Fruit fly (Drosophila melanogaster): ENCODE measurements around the gene CG7878.
"Not testable (repeated sequence)": the region's sequence is repeated elsewhere in the genome, so short reads cannot be mapped to it uniquely, and the experiment has no call there.

CG7878 gene

dm6 chr3R:8122198-8122970 lies at the start of gene CG7878:
Gene CG7878 (plus strand): TSS chr3R:8122725.
- TF ChIP-seq CG11617 (GFP tag; optimal IDR thresholded peaks at IDR 0.05) = peak; percentile 66
- peak; percentile 91 for TF ChIP-seq tj (GFP tag; optimal IDR thresholded peaks at IDR 0.05)
- peak; percentile 72 for TF ChIP-seq CG12768 (GFP tag; optimal IDR thresholded peaks at IDR 0.05)
- TF ChIP-seq Crg-1 (GFP tag; optimal IDR thresholded peaks at IDR 0.05) = peak; percentile 77
- peak; percentile 80 for TF ChIP-seq CG1620 (GFP tag; optimal IDR thresholded peaks at IDR 0.05)
- peak; percentile 72 for TF ChIP-seq ovo (GFP tag; optimal IDR thresholded peaks at IDR 0.05)
- peak; percentile 37 for TF ChIP-seq CG14711 (tag; optimal IDR thresholded peaks at IDR 0.05)
- no peak for TF ChIP-seq cnc (optimal IDR thresholded peaks at IDR 0.05)
- TF ChIP-seq Hr96 (GFP tag; optimal IDR thresholded peaks at IDR 0.05) = no peak
- peak; percentile 29 for TF ChIP-seq CG33017 (tag; optimal IDR thresholded peaks at IDR 0.05)
- TF ChIP-seq Clk (GFP tag; optimal IDR thresholded peaks at IDR 0.05) = peak; percentile 61
- peak; percentile 95 for TF ChIP-seq kay (GFP tag; ENCODE audit: borderline replicate concordance)
- TF ChIP-seq toe (GFP tag; optimal IDR thresholded peaks at IDR 0.05) = peak; percentile 65
- peak; percentile 12 for TF ChIP-seq cic (GFP tag; optimal IDR thresholded peaks at IDR 0.05)
- peak; percentile 57 for TF ChIP-seq CG7101 (tag; optimal IDR thresholded peaks at IDR 0.05)
- no peak for TF ChIP-seq CG5204 (GFP tag; optimal IDR thresholded peaks at IDR 0.05)
- TF ChIP-seq pad (GFP tag; optimal IDR thresholded peaks at IDR 0.05) = peak; percentile 45
- peak; percentile 73 for TF ChIP-seq Mnt (GFP tag; optimal IDR thresholded peaks at IDR 0.05)
- peak; percentile 69 for TF ChIP-seq CG7045 (GFP tag; optimal IDR thresholded peaks at IDR 0.05)
- peak; percentile 64 for TF ChIP-seq bab1 (GFP tag; optimal IDR thresholded peaks at IDR 0.05)

dm6 chr3R:8086952-8087351 lies 35.6 kb upstream of the CG7878 start, which contains the start of gene CG7910:
Gene CG7910 (plus strand): TSS chr3R:8087252.
- TF ChIP-seq CG11617 (GFP tag; optimal IDR thresholded peaks at IDR 0.05) = no peak
- TF ChIP-seq CG12768 (GFP tag; optimal IDR thresholded peaks at IDR 0.05) = no peak
- no peak for TF ChIP-seq cic (GFP tag; optimal IDR thresholded peaks at IDR 0.05)
- no peak for TF ChIP-seq Crg-1 (GFP tag; optimal IDR thresholded peaks at IDR 0.05)
- TF ChIP-seq CG7101 (tag; optimal IDR thresholded peaks at IDR 0.05) = no peak
- no peak for TF ChIP-seq bab1 (GFP tag; optimal IDR thresholded peaks at IDR 0.05)
- no peak for TF ChIP-seq pad (GFP tag; optimal IDR thresholded peaks at IDR 0.05)
- TF ChIP-seq cnc (optimal IDR thresholded peaks at IDR 0.05) = no peak
- no peak for TF ChIP-seq Clk (GFP tag; optimal IDR thresholded peaks at IDR 0.05)
- TF ChIP-seq CG33017 (tag; optimal IDR thresholded peaks at IDR 0.05) = no peak
- no peak for TF ChIP-seq tj (GFP tag; optimal IDR thresholded peaks at IDR 0.05)
- no peak for TF ChIP-seq ovo (GFP tag; optimal IDR thresholded peaks at IDR 0.05)

dm6 chr3R:8093824-8094223 lies 28.7 kb upstream of the CG7878 start, which contains the start of gene CG7900:
Gene CG7900 (plus strand): TSS chr3R:8094124.
- TF ChIP-seq kay (GFP tag; ENCODE audit: borderline replicate concordance); toe (GFP tag; optimal IDR thresholded peaks at IDR 0.05); CG7101 (tag; optimal IDR thresholded peaks at IDR 0.05): not testable (repeated sequence)

- peak; percentile 27 for TF ChIP-seq Crg-1 (GFP tag; optimal IDR thresholded peaks at IDR 0.05)
- peak; percentile 66 for TF ChIP-seq CG33017 (tag; optimal IDR thresholded peaks at IDR 0.05)
- no peak for TF ChIP-seq Clk (GFP tag; optimal IDR thresholded peaks at IDR 0.05)
- peak; percentile 1 for TF ChIP-seq toe (GFP tag; optimal IDR thresholded peaks at IDR 0.05)
- no peak for TF ChIP-seq CG14711 (tag; optimal IDR thresholded peaks at IDR 0.05)
- TF ChIP-seq CG11617 (GFP tag; optimal IDR thresholded peaks at IDR 0.05) = peak; percentile 33
- TF ChIP-seq pad (GFP tag; optimal IDR thresholded peaks at IDR 0.05) = no peak
- peak; percentile 67 for TF ChIP-seq bab1 (GFP tag; optimal IDR thresholded peaks at IDR 0.05)
- peak; percentile 20 for TF ChIP-seq CG5204 (GFP tag; optimal IDR thresholded peaks at IDR 0.05)
- TF ChIP-seq Hr96 (GFP tag; optimal IDR thresholded peaks at IDR 0.05) = peak; percentile 16
- peak; percentile 79 for TF ChIP-seq cic (GFP tag; optimal IDR thresholded peaks at IDR 0.05)
- TF ChIP-seq tj (GFP tag; optimal IDR thresholded peaks at IDR 0.05) = peak; percentile 25
- TF ChIP-seq CG7101 (tag; optimal IDR thresholded peaks at IDR 0.05) = peak; percentile 60
- TF ChIP-seq CG7045 (GFP tag; optimal IDR thresholded peaks at IDR 0.05) = no peak
- no peak for TF ChIP-seq cnc (optimal IDR thresholded peaks at IDR 0.05)
- peak; percentile 55 for TF ChIP-seq CG12768 (GFP tag; optimal IDR thresholded peaks at IDR 0.05)
- TF ChIP-seq ovo (GFP tag; optimal IDR thresholded peaks at IDR 0.05) = no peak
- TF ChIP-seq Mnt (GFP tag; optimal IDR thresholded peaks at IDR 0.05) = peak; percentile 75
- TF ChIP-seq CG1620 (GFP tag; optimal IDR thresholded peaks at IDR 0.05) = peak; percentile 63
- no peak for TF ChIP-seq kay (GFP tag; ENCODE audit: borderline replicate concordance)
These were observed 17.4 kb upstream of the CG7878 start, which contains the start of gene puc for dm6 chr3R:8105088-8105542. Gene puc (plus strand): TSS chr3R:8105332.

- TF ChIP-seq CG14711 (tag; optimal IDR thresholded peaks at IDR 0.05) (no peak), Crg-1 (GFP tag; optimal IDR thresholded peaks at IDR 0.05) (peak; percentile 10), Clk (GFP tag; optimal IDR thresholded peaks at IDR 0.05) (no peak), cic (GFP tag; optimal IDR thresholded peaks at IDR 0.05) (peak; percentile 52), CG5204 (GFP tag; optimal IDR thresholded peaks at IDR 0.05) (no peak), pad (GFP tag; optimal IDR thresholded peaks at IDR 0.05) (peak; percentile 44), bab1 (GFP tag; optimal IDR thresholded peaks at IDR 0.05) (no peak), ovo (GFP tag; optimal IDR thresholded peaks at IDR 0.05) (peak; percentile 33), CG12768 (GFP tag; optimal IDR thresholded peaks at IDR 0.05) (peak; percentile 27), CG11617 (GFP tag; optimal IDR thresholded peaks at IDR 0.05) (peak; percentile 58), CG1620 (GFP tag; optimal IDR thresholded peaks at IDR 0.05) (no peak), CG33017 (tag; optimal IDR thresholded peaks at IDR 0.05) (no peak), CG7045 (GFP tag; optimal IDR thresholded peaks at IDR 0.05) (no peak), CG7101 (tag; optimal IDR thresholded peaks at IDR 0.05) (peak; percentile 38), toe (GFP tag; optimal IDR thresholded peaks at IDR 0.05) (no peak), Hr96 (GFP tag; optimal IDR thresholded peaks at IDR 0.05) (peak; percentile 10), Mnt (GFP tag; optimal IDR thresholded peaks at IDR 0.05) (peak; percentile 57), kay (GFP tag; ENCODE audit: borderline replicate concordance) (peak; percentile 99), tj (GFP tag; optimal IDR thresholded peaks at IDR 0.05) (peak; percentile 92), cnc (optimal IDR thresholded peaks at IDR 0.05) (no peak)
These were observed 16.4 kb upstream of the CG7878 start for dm6 chr3R:8105839-8106718.
